Worm (Caenorhabditis elegans) whole organism, L4/young adult: ENCODE data around the gene nfu-1.

Experiments used
- W03F9.2 ChIP-seq: fragments of 150-350 bp; optimal IDR thresholded peaks from 2 replicates; lab custom pipeline; 2014; ENCODE audit warnings: missing biosample characterization, missing genetic modification characterization
- him-1 ChIP-seq: sonication (generic microtip); optimal IDR thresholded peaks from 2 replicates; lab custom pipeline; 2016; ENCODE audit warnings: missing genotype, missing genetic modification reagents, missing genetic modification characterization, missing compliant biosample characterization

DNA sequence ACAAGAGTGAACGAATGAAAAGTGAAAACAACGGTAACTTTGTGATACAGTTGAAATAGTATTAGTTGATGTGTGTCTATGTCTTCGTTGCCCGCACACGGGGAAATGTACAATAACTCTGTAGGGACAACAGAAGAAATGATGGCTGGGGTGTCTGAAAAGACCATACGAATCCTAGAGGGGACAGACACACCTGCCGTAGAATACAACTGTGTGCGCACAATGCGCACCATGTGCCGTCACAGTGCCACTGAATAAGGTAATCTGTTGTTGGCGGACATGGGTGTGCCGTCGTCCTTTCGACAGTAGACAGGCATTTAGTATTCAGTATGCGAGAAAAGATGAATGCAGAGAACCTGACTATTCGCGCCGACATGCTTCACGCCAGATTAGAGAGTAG is 34.0 kb downstream of the nfu-1 start:
- TF ChIP-seq him-1 (tag; lab: Kevin White, UChicago), result no peak
- TF ChIP-seq W03F9.2, result no peak
